Worm (Caenorhabditis elegans) whole organism, L3 larva: ENCODE results near the gene T12E12.6.

ENCODE experiments used
- R02D3.7 ChIP-seq: fragments of 150-350 bp; optimal IDR thresholded peaks from 2 replicates; lab custom pipeline; 2014; ENCODE audit warnings: missing biosample characterization, missing genetic modification characterization
- ZK546.5 ChIP-seq: sonication (generic microtip); optimal IDR thresholded peaks from 2 replicates; lab custom pipeline; 2017; ENCODE audit warnings: missing biosample characterization, missing genetic modification characterization
- ama-1 ChIP-seq: fragments of 150-350 bp; optimal IDR thresholded peaks from 2 replicates; lab custom pipeline; 2018
- ceh-16 ChIP-seq: sonication (generic microtip); optimal IDR thresholded peaks from 2 replicates; lab custom pipeline; 2017; ENCODE audit warnings: missing biosample characterization, missing genetic modification characterization
- ceh-9 ChIP-seq: sonication (generic microtip); optimal IDR thresholded peaks from 2 replicates; lab custom pipeline; 2018; ENCODE audit warnings: missing biosample characterization, missing genetic modification characterization
- egl-27 ChIP-seq: sonication (generic microtip); optimal IDR thresholded peaks from 4 replicates; lab custom pipeline; 2017; ENCODE audit warnings: missing biosample characterization, missing genetic modification reagents, missing genetic modification characterization
- egl-5 ChIP-seq: fragments of 150-350 bp; optimal IDR thresholded peaks from 2 replicates; lab custom pipeline; 2017; ENCODE audit warnings: missing biosample characterization, missing genetic modification reagents, missing genetic modification characterization, inconsistent platforms
- elt-1 ChIP-seq: fragments of 150-350 bp; optimal IDR thresholded peaks from 2 replicates; lab custom pipeline; 2014; ENCODE audit warnings: missing biosample characterization, missing genetic modification characterization
- elt-3 ChIP-seq, 3 experiments: fragments of 150-350 bp in 1 of 3; sonication (generic microtip) in 2 of 3; optimal IDR thresholded peaks; 2 replicates in 2 of 3; 4 replicates in 1 of 3; lab custom pipeline; 2014 to 2017; ENCODE audit warnings: missing biosample characterization in 3 of 3, missing genetic modification characterization in 3 of 3
- fkh-10 ChIP-seq: sonication (generic microtip); optimal IDR thresholded peaks from 2 replicates; lab custom pipeline; 2017; ENCODE audit warnings: missing biosample characterization, missing genetic modification reagents, missing genetic modification characterization
- fkh-2 ChIP-seq: fragments of 150-350 bp; optimal IDR thresholded peaks from 2 replicates; lab custom pipeline; 2014; ENCODE audit warnings: missing biosample characterization, missing genetic modification reagents, missing genetic modification characterization
- fos-1 ChIP-seq: fragments of 150-350 bp; optimal IDR thresholded peaks from 2 replicates; lab custom pipeline; 2014; ENCODE audit warnings: missing biosample characterization, missing genetic modification characterization
- hmg-11 ChIP-seq: sonication (generic microtip); optimal IDR thresholded peaks from 2 replicates; lab custom pipeline; 2016; ENCODE audit warnings: missing genetic modification characterization, missing compliant biosample characterization
- lin-15B ChIP-seq: fragments of 150-350 bp; optimal IDR thresholded peaks from 2 replicates; lab custom pipeline; 2014; ENCODE audit warnings: missing biosample characterization, missing genetic modification characterization
- lin-39 ChIP-seq: fragments of 150-350 bp; optimal IDR thresholded peaks from 2 replicates; lab custom pipeline; 2018; ENCODE audit warnings: missing biosample characterization, missing genetic modification reagents, missing genetic modification characterization
- mdl-1 ChIP-seq: fragments of 150-350 bp; optimal IDR thresholded peaks from 2 replicates; lab custom pipeline; 2014; ENCODE audit warnings: missing biosample characterization, missing genetic modification characterization
- mml-1 ChIP-seq: fragments of 150-350 bp; sonication (generic microtip); optimal IDR thresholded peaks from 3 replicates; lab custom pipeline; 2014; ENCODE audit warnings: missing biosample characterization, missing genetic modification characterization
- nfya-1 ChIP-seq: sonication (generic microtip); optimal IDR thresholded peaks from 2 replicates; lab custom pipeline; 2017; ENCODE audit warnings: missing genetic modification characterization, mild to moderate bottlenecking, missing compliant biosample characterization, antibody characterized with exemption, moderate library complexity; ENCODE audit not compliant: insufficient read depth
- nhr-11 ChIP-seq: fragments of 150-350 bp; optimal IDR thresholded peaks from 2 replicates; lab custom pipeline; 2014; ENCODE audit warnings: missing biosample characterization, missing genetic modification characterization
- nhr-12 ChIP-seq: fragments of 150-350 bp; optimal IDR thresholded peaks from 2 replicates; lab custom pipeline; 2014; ENCODE audit warnings: missing biosample characterization, missing genetic modification characterization
- nhr-23 ChIP-seq: fragments of 150-350 bp; optimal IDR thresholded peaks from 2 replicates; lab custom pipeline; 2014; ENCODE audit warnings: missing biosample characterization, missing genetic modification reagents, missing genetic modification characterization
- nhr-237 ChIP-seq: fragments of 150-350 bp; optimal IDR thresholded peaks from 2 replicates; lab custom pipeline; 2014; ENCODE audit warnings: missing biosample characterization, missing genetic modification characterization
- nhr-25 ChIP-seq: sonication (generic microtip); optimal IDR thresholded peaks from 2 replicates; lab custom pipeline; 2017; ENCODE audit warnings: missing biosample characterization, missing genetic modification characterization
- nhr-28 ChIP-seq: fragments of 150-350 bp; optimal IDR thresholded peaks from 2 replicates; lab custom pipeline; 2014; ENCODE audit warnings: missing biosample characterization, missing genetic modification characterization
- nhr-43 ChIP-seq: sonication (generic microtip); optimal IDR thresholded peaks from 2 replicates; lab custom pipeline; 2016; ENCODE audit warnings: mild to moderate bottlenecking, missing genetic modification characterization, missing compliant biosample characterization; ENCODE audit not compliant: poor library complexity, severe bottlenecking
- nhr-67 ChIP-seq: fragments of 150-350 bp; optimal IDR thresholded peaks from 2 replicates; lab custom pipeline; 2014; ENCODE audit warnings: missing biosample characterization, missing genetic modification characterization
- nhr-76 ChIP-seq: fragments of 150-350 bp; sonication (generic microtip); optimal IDR thresholded peaks from 5 replicates; lab custom pipeline; 2014; ENCODE audit warnings: missing biosample characterization, missing genetic modification characterization
- nhr-77 ChIP-seq: fragments of 150-350 bp; optimal IDR thresholded peaks from 2 replicates; lab custom pipeline; 2014; ENCODE audit warnings: missing biosample characterization, missing genetic modification characterization
- pha-4 ChIP-seq: fragments of 150-350 bp; optimal IDR thresholded peaks from 2 replicates; lab custom pipeline; 2014; ENCODE audit warnings: missing biosample characterization, missing genetic modification reagents, missing genetic modification characterization
- sea-2 ChIP-seq: fragments of 150-350 bp; sonication (generic microtip); optimal IDR thresholded peaks from 4 replicates; lab custom pipeline; 2014; ENCODE audit warnings: missing biosample characterization, missing genetic modification reagents, missing genetic modification characterization
- skn-1 ChIP-seq: fragments of 150-350 bp; optimal IDR thresholded peaks from 2 replicates; lab custom pipeline; 2014; ENCODE audit warnings: missing biosample characterization, missing genetic modification characterization
- snpc-4 ChIP-seq: fragments of 150-350 bp; optimal IDR thresholded peaks from 2 replicates; lab custom pipeline; 2014; ENCODE audit warnings: missing biosample characterization, missing genetic modification characterization
- tbx-2 ChIP-seq: sonication (generic microtip); optimal IDR thresholded peaks from 2 replicates; lab custom pipeline; 2016; ENCODE audit warnings: mild to moderate bottlenecking, missing genetic modification characterization, missing compliant biosample characterization
- zag-1 ChIP-seq: fragments of 150-350 bp; optimal IDR thresholded peaks from 2 replicates; lab custom pipeline; 2014; ENCODE audit warnings: missing biosample characterization, missing genetic modification characterization
- ztf-11 ChIP-seq: fragments of 150-350 bp; optimal IDR thresholded peaks from 2 replicates; lab custom pipeline; 2014; ENCODE audit warnings: missing biosample characterization, missing genetic modification characterization
- ztf-4 ChIP-seq: fragments of 150-350 bp; optimal IDR thresholded peaks from 2 replicates; lab custom pipeline; 2014; ENCODE audit warnings: missing biosample characterization, missing genetic modification characterization

The T12E12.6 gene

DNA sequence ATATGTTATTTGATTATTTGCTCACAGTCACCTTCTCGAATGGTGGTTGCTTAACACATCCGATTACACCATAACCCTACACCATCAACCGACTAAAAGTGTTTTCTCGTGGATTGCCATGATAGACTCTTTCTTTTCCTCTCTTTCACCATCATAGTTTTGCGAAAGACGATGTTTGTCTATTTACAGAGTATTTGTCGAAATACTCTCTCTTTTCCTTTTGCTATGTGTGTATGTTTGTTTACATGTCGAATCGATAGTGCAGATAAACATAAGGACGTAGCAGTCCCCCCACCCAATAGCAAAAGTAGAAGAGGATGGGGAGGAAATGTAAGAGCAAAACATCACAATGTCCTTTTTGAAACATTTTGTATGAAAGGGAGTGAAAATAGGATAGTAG lies 29.4 kb upstream of the T12E12.6 start:
- TF ChIP-seq R02D3.7 (no peak), pha-4 (tag; lab: Kevin White, UChicago) (peak; percentile 100), nfya-1 (tag; lab: Kevin White, UChicago) (peak; percentile 34)

DNA sequence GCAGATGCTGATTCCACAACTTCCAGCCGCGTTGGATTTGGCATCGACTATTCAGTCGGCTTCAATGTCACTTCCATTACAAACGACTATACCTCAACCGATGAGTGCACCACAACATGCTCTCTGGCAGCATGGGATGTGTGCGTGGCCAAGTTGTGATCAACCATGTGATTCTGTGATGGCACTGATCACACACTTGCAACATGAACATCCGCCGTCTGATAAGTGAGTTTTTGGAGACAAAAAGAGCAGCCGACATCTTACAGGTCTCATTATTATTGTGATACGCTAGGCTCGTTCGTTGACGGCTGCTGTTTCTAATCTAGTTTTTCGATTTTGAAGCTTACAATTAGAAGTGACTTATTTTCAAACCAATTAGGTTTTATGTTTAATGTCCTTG lies 28.5 kb upstream of the T12E12.6 start:
- TF ChIP-seq lin-15B (no peak), fos-1 (no peak), hmg-11 (tag; lab: Kevin White, UChicago) (no peak), elt-1 (tag; lab: Kevin White, UChicago) (no peak), sea-2 (GFP tag; lab: Kevin White, UChicago) (no peak), ceh-9 (tag; lab: Kevin White, UChicago) (no peak), ztf-4 (no peak), R02D3.7 (no peak), elt-3 (tag; optimal IDR thresholded peaks at IDR 0.05; lab: Kevin White, UChicago) (no peak), nhr-12 (tag; lab: Kevin White, UChicago) (no peak), ceh-16 (tag; lab: Kevin White, UChicago) (no peak), nhr-237 (tag; lab: Kevin White, UChicago) (no peak), lin-39 (tag; lab: Kevin White, UChicago) (no peak), tbx-2 (tag; lab: Kevin White, UChicago) (no peak), mml-1 (tag; lab: Kevin White, UChicago) (no peak), nhr-23 (tag; lab: Kevin White, UChicago) (no peak), fkh-2 (no peak)
- TF ChIP-seq, all 47 proteins: peak for 0

DNA sequence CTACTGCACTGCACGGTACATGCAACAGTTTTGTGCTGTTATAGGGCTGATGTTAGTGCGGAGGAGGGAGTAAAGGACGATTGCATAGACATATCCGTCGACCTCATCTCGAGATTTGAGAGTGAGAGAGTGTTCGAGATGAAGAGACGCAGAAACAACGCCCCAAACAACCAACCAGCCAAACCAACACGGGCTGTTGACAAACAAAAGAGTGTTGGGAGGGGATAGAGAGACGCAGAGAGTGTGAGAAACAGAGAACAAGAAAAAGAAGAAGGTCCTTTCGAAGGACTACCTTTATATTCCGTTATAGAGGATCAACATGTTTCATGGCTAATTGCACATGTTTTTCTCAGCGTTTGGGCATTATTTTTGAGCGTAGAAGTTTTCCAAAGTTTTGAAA lies 26.4 kb upstream of the T12E12.6 start:
- TF ChIP-seq elt-3 (tag; optimal IDR thresholded peaks at IDR 0.05; lab: Kevin White, UChicago): no peak
- TF ChIP-seq nhr-67 (tag; lab: Kevin White, UChicago): no peak
- no peak for TF ChIP-seq mml-1 (tag; lab: Kevin White, UChicago)
- TF ChIP-seq nfya-1 (tag; lab: Kevin White, UChicago): peak; percentile 58
- TF ChIP-seq egl-27: no peak
- TF ChIP-seq nhr-28 (tag; lab: Kevin White, UChicago): no peak
- no peak for TF ChIP-seq fkh-10 (GFP tag; lab: Kevin White, UChicago)
- no peak for TF ChIP-seq fkh-2
- TF ChIP-seq nhr-23 (tag; lab: Kevin White, UChicago): no peak
- TF ChIP-seq mdl-1 (tag; lab: Kevin White, UChicago): no peak
- peak; percentile 51 for TF ChIP-seq nhr-43 (tag; lab: Kevin White, UChicago)
- TF ChIP-seq sea-2 (GFP tag; lab: Kevin White, UChicago): no peak
- TF ChIP-seq egl-5: no peak
- no peak for TF ChIP-seq ceh-16 (tag; lab: Kevin White, UChicago)
- no peak for TF ChIP-seq nhr-77
- TF ChIP-seq lin-39 (tag; lab: Kevin White, UChicago): peak; percentile 47
- TF ChIP-seq nhr-76: no peak
- TF ChIP-seq tbx-2 (tag; lab: Kevin White, UChicago): no peak
- TF ChIP-seq nhr-12 (tag; lab: Kevin White, UChicago): no peak
- no peak for TF ChIP-seq skn-1 (tag; lab: Kevin White, UChicago)
- TF ChIP-seq ztf-11: no peak
- no peak for TF ChIP-seq ZK546.5
- no peak for TF ChIP-seq ama-1 (lab: Kevin White, UChicago)
- TF ChIP-seq snpc-4 (tag; lab: Kevin White, UChicago): no peak
- TF ChIP-seq hmg-11 (tag; lab: Kevin White, UChicago): peak; percentile 58
- no peak for TF ChIP-seq elt-1 (tag; lab: Kevin White, UChicago)
- no peak for TF ChIP-seq nhr-11 (tag; lab: Kevin White, UChicago)
- TF ChIP-seq nhr-25: no peak
- TF ChIP-seq zag-1 (tag; lab: Kevin White, UChicago): no peak
- peak; percentile 89 for TF ChIP-seq pha-4 (tag; lab: Kevin White, UChicago)

DNA sequence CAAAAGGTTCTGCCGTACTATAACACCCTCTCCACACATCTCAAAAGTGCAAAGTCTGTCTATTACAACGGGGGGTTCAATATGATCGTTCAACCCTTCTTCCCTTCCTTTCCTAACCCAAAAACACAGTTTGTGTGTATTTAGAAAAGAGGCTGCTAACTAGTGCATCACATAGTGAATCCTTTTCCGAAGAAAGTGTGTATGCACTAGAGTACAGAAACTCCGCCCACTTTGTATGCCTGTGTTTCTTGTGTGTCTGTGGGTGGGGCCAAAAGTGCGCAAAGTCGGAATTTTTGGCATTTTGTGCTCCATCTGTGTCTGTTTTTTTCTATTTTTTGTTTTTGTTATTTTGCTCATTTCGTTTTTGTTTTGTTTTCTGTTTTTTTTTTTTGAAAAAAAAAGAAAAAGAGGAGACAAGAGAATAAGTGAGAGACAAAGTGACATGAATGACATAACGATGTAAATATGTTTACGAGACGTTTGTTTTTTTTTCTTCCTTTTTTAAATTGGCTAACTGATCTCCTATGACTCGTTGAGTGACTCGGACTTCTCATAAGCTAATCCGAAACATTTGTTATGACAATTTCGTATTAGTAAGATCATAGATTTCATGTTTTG lies 24.7 kb upstream of the T12E12.6 start:
- peak; percentile 16 for TF ChIP-seq nhr-43 (tag; lab: Kevin White, UChicago)
- peak; percentile 49 for TF ChIP-seq ama-1 (lab: Kevin White, UChicago)
- TF ChIP-seq pha-4 (tag; lab: Kevin White, UChicago): peak; percentile 54
- TF ChIP-seq nhr-23 (tag; lab: Kevin White, UChicago): no peak
